Worm (Caenorhabditis elegans) whole organism, mixed stage, embryonic: ENCODE results near the gene F23B12.1.

Experiments
- M03D4.4 ChIP-seq: sonication (generic microtip); optimal IDR thresholded peaks from 2 replicates; lab custom pipeline; 2017; ENCODE audit warnings: mild to moderate bottlenecking, missing genetic modification characterization, missing compliant biosample characterization
- bed-3 ChIP-seq: fragments of 200-800 bp; sonication (Bioruptor generic); optimal IDR thresholded peaks from 3 replicates; lab custom pipeline; 2018; ENCODE audit warnings: mild to moderate bottlenecking, missing genetic modification characterization, moderate library complexity, missing compliant biosample characterization
- blmp-1 ChIP-seq: fragments of 150-350 bp; optimal IDR thresholded peaks from 2 replicates; lab custom pipeline; 2014; ENCODE audit warnings: missing biosample characterization, missing genetic modification characterization
- ceh-43 ChIP-seq: fragments of 200-800 bp; sonication (Bioruptor generic); optimal IDR thresholded peaks from 2 replicates; lab custom pipeline; 2018; ENCODE audit warnings: mild to moderate bottlenecking, missing genetic modification characterization, moderate library complexity, missing compliant biosample characterization
- ceh-83 ChIP-seq: fragments of 200-800 bp; sonication (Bioruptor generic); optimal IDR thresholded peaks from 2 replicates; lab custom pipeline; 2018; ENCODE audit warnings: mild to moderate bottlenecking, missing genetic modification characterization, missing compliant biosample characterization
- ces-1 ChIP-seq: fragments of 150-350 bp; optimal IDR thresholded peaks from 2 replicates; lab custom pipeline; 2014; ENCODE audit warnings: missing biosample characterization, missing genetic modification reagents, missing genetic modification characterization
- cnd-1 ChIP-seq: fragments of 200-800 bp; sonication (Bioruptor generic); optimal IDR thresholded peaks from 2 replicates; lab custom pipeline; 2018; ENCODE audit warnings: mild to moderate bottlenecking, missing genetic modification characterization, missing compliant biosample characterization
- drap-1 ChIP-seq: fragments of 200-800 bp; sonication (Bioruptor generic); optimal IDR thresholded peaks from 3 replicates; lab custom pipeline; 2018; ENCODE audit warnings: mild to moderate bottlenecking, missing genetic modification characterization, missing compliant biosample characterization
- elt-3 ChIP-seq: fragments of 150-350 bp; optimal IDR thresholded peaks from 2 replicates; lab custom pipeline; 2014; ENCODE audit warnings: missing biosample characterization, missing genetic modification characterization
- flh-1 ChIP-seq: fragments of 200-800 bp; sonication (Bioruptor generic); optimal IDR thresholded peaks from 2 replicates; lab custom pipeline; 2018; ENCODE audit warnings: mild to moderate bottlenecking, missing genetic modification characterization, moderate library complexity, missing compliant biosample characterization
- ham-2 ChIP-seq: fragments of 200-800 bp; sonication (Bioruptor generic); optimal IDR thresholded peaks from 2 replicates; lab custom pipeline; 2018; ENCODE audit warnings: mild to moderate bottlenecking, missing genetic modification characterization, missing compliant biosample characterization
- hlh-1 ChIP-seq: fragments of 150-350 bp; optimal IDR thresholded peaks from 2 replicates; lab custom pipeline; 2014; ENCODE audit warnings: missing biosample characterization, missing genetic modification reagents, missing genetic modification characterization
- lin-13 ChIP-seq: fragments of 150-350 bp; optimal IDR thresholded peaks from 2 replicates; lab custom pipeline; 2014; ENCODE audit warnings: missing biosample characterization, missing genetic modification characterization
- lsy-2 ChIP-seq: fragments of 150-350 bp; optimal IDR thresholded peaks from 2 replicates; lab custom pipeline; 2014; ENCODE audit warnings: missing biosample characterization, missing genetic modification characterization
- mab-5 ChIP-seq: fragments of 150-350 bp; optimal IDR thresholded peaks from 2 replicates; lab custom pipeline; 2014; ENCODE audit warnings: missing biosample characterization, missing genetic modification characterization
- mep-1 ChIP-seq: fragments of 150-350 bp; optimal IDR thresholded peaks from 2 replicates; lab custom pipeline; 2017; ENCODE audit warnings: missing biosample characterization, missing genetic modification reagents, missing genetic modification characterization, inconsistent platforms
- mls-2 ChIP-seq: sonication (generic microtip); optimal IDR thresholded peaks from 2 replicates; lab custom pipeline; 2016; ENCODE audit warnings: mild to moderate bottlenecking, missing genetic modification characterization, moderate library complexity, missing compliant biosample characterization
- nhr-2 ChIP-seq: fragments of 150-350 bp; optimal IDR thresholded peaks from 2 replicates; lab custom pipeline; 2014; ENCODE audit warnings: missing biosample characterization, missing genetic modification characterization
- nhr-237 ChIP-seq: fragments of 150-350 bp; optimal IDR thresholded peaks from 2 replicates; lab custom pipeline; 2014; ENCODE audit warnings: missing biosample characterization, missing genetic modification characterization
- nhr-28 ChIP-seq: fragments of 150-350 bp; optimal IDR thresholded peaks from 2 replicates; lab custom pipeline; 2014; ENCODE audit warnings: missing biosample characterization, missing genetic modification characterization
- nhr-76 ChIP-seq: sonication (generic microtip); optimal IDR thresholded peaks from 2 replicates; lab custom pipeline; 2017; ENCODE audit warnings: missing biosample characterization, missing genetic modification characterization
- pha-4 ChIP-seq: fragments of 150-350 bp; optimal IDR thresholded peaks from 2 replicates; lab custom pipeline; 2018; ENCODE audit warnings: missing biosample characterization, missing genetic modification reagents, missing genetic modification characterization
- sem-2 ChIP-seq: fragments of 200-800 bp; sonication (Bioruptor generic); optimal IDR thresholded peaks from 2 replicates; lab custom pipeline; 2018; ENCODE audit warnings: mild to moderate bottlenecking, missing genetic modification characterization, missing compliant biosample characterization
- snpc-4 ChIP-seq: fragments of 150-350 bp; optimal IDR thresholded peaks from 2 replicates; lab custom pipeline; 2014; ENCODE audit warnings: missing biosample characterization, missing genetic modification characterization
- sptf-1 ChIP-seq: sonication (generic microtip); optimal IDR thresholded peaks from 2 replicates; lab custom pipeline; 2017; ENCODE audit warnings: mild to moderate bottlenecking, missing genetic modification characterization, moderate library complexity, missing compliant biosample characterization
- tbx-8 ChIP-seq: fragments of 200-800 bp; sonication (Bioruptor generic); optimal IDR thresholded peaks from 2 replicates; lab custom pipeline; 2018; ENCODE audit warnings: mild to moderate bottlenecking, missing genetic modification characterization, moderate library complexity, missing compliant biosample characterization
- unc-120 ChIP-seq: sonication (generic microtip); optimal IDR thresholded peaks from 2 replicates; lab custom pipeline; 2017; ENCODE audit warnings: missing genetic modification characterization, missing compliant biosample characterization; ENCODE audit not compliant: poor library complexity, severe bottlenecking
- unc-39 ChIP-seq: fragments of 150-350 bp; optimal IDR thresholded peaks from 2 replicates; lab custom pipeline; 2014; ENCODE audit warnings: missing biosample characterization, missing genetic modification characterization
- unc-62 ChIP-seq: fragments of 150-350 bp; optimal IDR thresholded peaks from 2 replicates; lab custom pipeline; 2014; ENCODE audit warnings: missing biosample characterization, missing genetic modification reagents, missing genetic modification characterization
- zip-8 ChIP-seq: fragments of 150-350 bp; optimal IDR thresholded peaks from 2 replicates; lab custom pipeline; 2014; ENCODE audit warnings: missing biosample characterization, missing genetic modification characterization
- ztf-11 ChIP-seq: fragments of 150-350 bp; optimal IDR thresholded peaks from 2 replicates; lab custom pipeline; 2014; ENCODE audit warnings: missing biosample characterization, missing genetic modification characterization

F23B12.1 gene

ce11 chrV:14463087-14463486, 34.1 kb downstream of the F23B12.1 start, which contains the start of gene F08H9.3:
F08H9.3 (minus strand) TSS chrV:14463338.
- TF ChIP-seq drap-1 (GFP tag; lab: Kevin White, UChicago) (peak; percentile 14), cnd-1 (tag; lab: Kevin White, UChicago) (peak; percentile 7)
- TF ChIP-seq, all 35 proteins: peak for 2; not testable (repeated sequence) for 33

ce11 chrV:14464368-14464767, 35.4 kb downstream of the F23B12.1 start, which contains the start of gene F08H9.4:
F08H9.4 (minus strand) TSS chrV:14464428.
- TF ChIP-seq bed-3 (GFP tag; lab: Kevin White, UChicago) (no peak), lin-13 (tag; lab: Kevin White, UChicago) (no peak), pha-4 (tag; lab: Kevin White, UChicago) (no peak), ztf-11 (tag; lab: Kevin White, UChicago) (no peak), zip-8 (tag; lab: Kevin White, UChicago) (no peak), mab-5 (tag; lab: Kevin White, UChicago) (no peak), cnd-1 (tag; lab: Kevin White, UChicago) (no peak), snpc-4 (tag; lab: Kevin White, UChicago) (no peak), sptf-1 (no peak), ceh-43 (GFP tag; lab: Kevin White, UChicago) (no peak), lsy-2 (no peak), nhr-76 (tag; lab: Kevin White, UChicago) (no peak), drap-1 (GFP tag; lab: Kevin White, UChicago) (no peak)
- TF ChIP-seq, all 35 proteins: peak for 0

ce11 chrV:14468196-14468874, 39.4 kb downstream of the F23B12.1 start, which contains the start of gene srz-97:
srz-97 (minus strand) TSS chrV:14468246.
- no peak for TF ChIP-seq flh-1
- peak; percentile 53 for TF ChIP-seq drap-1 (GFP tag; lab: Kevin White, UChicago)
- TF ChIP-seq mab-5 (tag; lab: Kevin White, UChicago), result no peak
- TF ChIP-seq snpc-4 (tag; lab: Kevin White, UChicago), result no peak
- TF ChIP-seq nhr-237, result no peak
- peak; percentile 1 for TF ChIP-seq ceh-83 (GFP tag; lab: Kevin White, UChicago)
- TF ChIP-seq cnd-1 (tag; lab: Kevin White, UChicago), result peak; percentile 64

- no peak for TF ChIP-seq elt-3 (tag; lab: Kevin White, UChicago)
- TF ChIP-seq ceh-43 (GFP tag; lab: Kevin White, UChicago), result no peak
- TF ChIP-seq M03D4.4, result no peak
- no peak for TF ChIP-seq cnd-1 (tag; lab: Kevin White, UChicago)
- no peak for TF ChIP-seq hlh-1
- TF ChIP-seq sem-2 (GFP tag; lab: Kevin White, UChicago), result no peak
- no peak for TF ChIP-seq zip-8 (tag; lab: Kevin White, UChicago)
- no peak for TF ChIP-seq unc-62 (GFP tag; lab: Kevin White, UChicago)
- TF ChIP-seq snpc-4 (tag; lab: Kevin White, UChicago), result no peak
Observed at ce11 chrV:14468931-14469330, 40.0 kb downstream of the F23B12.1 start, which contains the start of gene clec-57. clec-57 (plus strand) TSS chrV:14469231.

ce11 chrV:14472229-14472628, 43.3 kb downstream of the F23B12.1 start, which contains the start of gene clec-227:
clec-227 (plus strand) TSS chrV:14472529.
- TF ChIP-seq mls-2 (tag; lab: Kevin White, UChicago) (no peak), zip-8 (tag; lab: Kevin White, UChicago) (no peak), lin-13 (tag; lab: Kevin White, UChicago) (no peak), ces-1 (no peak), ham-2 (no peak), mab-5 (tag; lab: Kevin White, UChicago) (no peak)

- TF ChIP-seq sptf-1, result no peak
Observed at ce11 chrV:14474099-14474498, 45.1 kb downstream of the F23B12.1 start, which contains the start of gene clec-56. clec-56 (plus strand) TSS chrV:14474399.

- no peak for TF ChIP-seq mep-1
- TF ChIP-seq blmp-1 (tag; lab: Kevin White, UChicago), result no peak
- no peak for TF ChIP-seq nhr-237
- TF ChIP-seq sem-2 (GFP tag; lab: Kevin White, UChicago), result no peak
- no peak for TF ChIP-seq zip-8 (tag; lab: Kevin White, UChicago)
- TF ChIP-seq unc-120 (tag; lab: Kevin White, UChicago), result no peak
- TF ChIP-seq tbx-8 (GFP tag; lab: Kevin White, UChicago), result no peak
- no peak for TF ChIP-seq M03D4.4
- TF ChIP-seq unc-39, result no peak
- TF ChIP-seq pha-4 (tag; lab: Kevin White, UChicago), result no peak
- TF ChIP-seq nhr-2, result no peak
- no peak for TF ChIP-seq snpc-4 (tag; lab: Kevin White, UChicago)
- no peak for TF ChIP-seq lsy-2
- no peak for TF ChIP-seq ces-1
- TF ChIP-seq mls-2 (tag; lab: Kevin White, UChicago), result no peak
- no peak for TF ChIP-seq nhr-28
Observed at ce11 chrV:14476680-14477079, 47.7 kb downstream of the F23B12.1 start, which contains the start of gene clec-54. clec-54 (plus strand) TSS chrV:14476903.
